Worm (Caenorhabditis elegans): ENCODE results near the gene F59B10.5.

- TF ChIP-seq snpc-4 (tag; optimal IDR thresholded peaks at IDR 0.05) (peak; percentile 95), nhr-11 (tag; optimal IDR thresholded peaks at IDR 0.05) (peak; percentile 98), blmp-1 (tag; optimal IDR thresholded peaks at IDR 0.05; ENCODE audit: insufficient read depth) (peak; percentile 97), skn-1 (tag; optimal IDR thresholded peaks at IDR 0.05) (peak; percentile 100), lin-39 (tag; optimal IDR thresholded peaks at IDR 0.05) (peak; percentile 99), ceh-82 (tag; optimal IDR thresholded peaks at IDR 0.05) (peak; percentile 98), nhr-25 (tag; optimal IDR thresholded peaks at IDR 0.05) (peak; percentile 100)
These were observed 39.9 kb upstream of the F59B10.5 start, which contains the start of gene cdc-48.1 for ce11 chrII:10563368-10563767.

All from whole organism, L2 larva.